Fruit fly (Drosophila melanogaster): ENCODE results near the gene CG44329.

- TF ChIP-seq CG14655 (GFP tag; optimal IDR thresholded peaks at IDR 0.05) = peak; percentile 52
- peak; percentile 6 for TF ChIP-seq CG13204 (GFP tag; optimal IDR thresholded peaks at IDR 0.05)
- peak; percentile 56 for TF ChIP-seq Pif1A (GFP tag; optimal IDR thresholded peaks at IDR 0.05)
- TF ChIP-seq Ets98B (GFP tag; IDR thresholded peaks at IDR 0.05) = peak; percentile 71
- TF ChIP-seq CG10348 (GFP tag; IDR thresholded peaks at IDR 0.05) = no peak
- TF ChIP-seq CG4496 (GFP tag; IDR thresholded peaks at IDR 0.05) = peak; percentile 65; the same call in 2 of the 3 replicates
- peak; percentile 40 for TF ChIP-seq CG34367 (tag; optimal IDR thresholded peaks at IDR 0.05)
- TF ChIP-seq CG8301 (tag; optimal IDR thresholded peaks at IDR 0.05) = peak; percentile 43
- no peak for TF ChIP-seq CG12605 (GFP tag; IDR thresholded peaks at IDR 0.05)
- TF ChIP-seq EcR (GFP tag; optimal IDR thresholded peaks at IDR 0.05) = no peak
- TF ChIP-seq gl (tag; optimal IDR thresholded peaks at IDR 0.05) = no peak
- TF ChIP-seq D1 (tag; optimal IDR thresholded peaks at IDR 0.05) = no peak
Observed at dm6 chrX:5783260-5784040, 29.3 kb downstream of the CG44329 start.
